Worm (Caenorhabditis elegans) whole organism, early embryonic: ENCODE results near the gene ubq-1.

Experiments used
- ama-1 ChIP-seq: fragments of 150-350 bp; optimal IDR thresholded peaks from 2 replicates; lab custom pipeline; 2014
- scrt-1 ChIP-seq: fragments of 200-800 bp; sonication (Bioruptor generic); IDR thresholded peaks from 2 replicates; pipeline ENCODE4 v1.3.6; 2022; ENCODE audit warnings: missing genetic modification characterization, missing compliant biosample characterization

- TF ChIP-seq scrt-1 (no peak), ama-1 (lab: Kevin White, UChicago) (no peak)
These were observed 7.2 kb upstream of the ubq-1 start, which contains the start of gene zmp-1 for ce11 chrIII:5932853-5933252.
